Worm (Caenorhabditis elegans): ENCODE data around the gene skr-15.

The skr-15 gene

ce11 chrII:3829623-3830022 lies 5.7 kb downstream of the skr-15 start:
- TF ChIP-seq ama-1 (optimal IDR thresholded peaks at IDR 0.05): no peak
- no peak for TF ChIP-seq B0310.2 (tag; optimal IDR thresholded peaks at IDR 0.05)
- TF ChIP-seq hnd-1 (tag; optimal IDR thresholded peaks at IDR 0.05): no peak
- TF ChIP-seq hmbx-1 (tag; optimal IDR thresholded peaks at IDR 0.05): no peak
- no peak for TF ChIP-seq tbx-11 (GFP tag; IDR thresholded peaks at IDR 0.05)
- no peak for TF ChIP-seq ceh-13 (GFP tag; optimal IDR thresholded peaks at IDR 0.05)
- no peak for TF ChIP-seq aly-1 (tag; optimal IDR thresholded peaks at IDR 0.05)
- TF ChIP-seq F13C5.2 (tag; optimal IDR thresholded peaks at IDR 0.05): no peak
- TF ChIP-seq ceh-36 (tag; optimal IDR thresholded peaks at IDR 0.05): no peak

DNA sequence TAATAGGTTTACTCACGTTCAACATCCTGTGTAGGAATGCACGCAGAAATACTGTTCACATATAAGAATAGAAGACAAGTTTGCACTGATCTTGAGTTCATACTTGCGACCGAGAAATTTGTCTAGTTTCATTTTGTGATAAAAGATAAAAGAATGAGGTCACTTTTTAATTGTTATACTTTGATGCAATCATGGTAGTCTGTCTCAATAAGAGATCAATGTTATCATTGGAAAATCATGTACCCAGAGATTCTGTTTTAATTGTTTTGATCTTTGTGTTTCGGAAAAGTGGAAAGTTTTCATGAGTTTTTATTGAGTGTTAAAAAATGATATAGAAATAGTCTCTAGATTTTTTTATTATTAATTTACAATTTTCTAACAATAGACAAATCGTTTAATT lies 8.4 kb downstream of the skr-15 start, which contains the start of gene F54D10.9:
Gene F54D10.9 (minus strand): TSS at position 101 of the 400 bp plus-strand sequence.
- TF ChIP-seq tbx-37 (GFP tag; conservative IDR thresholded peaks at IDR 0.05) (no peak), F13C5.2 (tag; optimal IDR thresholded peaks at IDR 0.05) (no peak), sea-1 (GFP tag; conservative IDR thresholded peaks at IDR 0.05) (no peak), hmbx-1 (tag; optimal IDR thresholded peaks at IDR 0.05) (no peak), aly-1 (tag; optimal IDR thresholded peaks at IDR 0.05) (no peak), ceh-13 (GFP tag; optimal IDR thresholded peaks at IDR 0.05) (no peak), tbx-11 (GFP tag; IDR thresholded peaks at IDR 0.05) (no peak), ama-1 (optimal IDR thresholded peaks at IDR 0.05) (no peak), tra-4 (tag; optimal IDR thresholded peaks at IDR 0.05) (no peak), pes-1 (GFP tag; IDR thresholded peaks at IDR 0.05) (no peak), scrt-1 (GFP tag; IDR thresholded peaks at IDR 0.05) (no peak), hmg-4 (GFP tag; optimal IDR thresholded peaks at IDR 0.05) (no peak)

DNA sequence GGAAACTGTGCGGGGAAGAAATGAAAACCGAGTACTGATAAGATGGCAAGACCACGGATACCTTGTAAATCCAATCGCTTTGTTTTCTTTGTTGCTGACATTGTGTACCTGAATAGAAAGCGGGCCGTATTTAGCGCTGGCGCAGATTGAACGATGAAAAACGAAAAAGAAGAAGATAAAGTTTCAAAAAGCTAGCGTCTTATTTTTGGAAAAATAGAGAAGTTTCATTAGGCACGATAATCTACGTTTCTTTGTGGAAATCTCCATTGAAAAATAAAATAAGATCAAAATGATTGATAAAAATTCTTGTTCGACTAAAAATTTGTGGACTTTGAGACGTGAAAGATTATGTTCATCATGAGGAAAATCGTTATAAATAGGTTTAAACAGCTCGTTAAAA lies 12.0 kb downstream of the skr-15 start, which contains the start of gene oac-4:
Gene oac-4 (minus strand): TSS at position 101 of the 400 bp plus-strand sequence.
- no peak for TF ChIP-seq hnd-1 (tag; optimal IDR thresholded peaks at IDR 0.05)

- no peak for TF ChIP-seq ama-1 (optimal IDR thresholded peaks at IDR 0.05)
- TF ChIP-seq hmbx-1 (tag; optimal IDR thresholded peaks at IDR 0.05): no peak
- no peak for TF ChIP-seq sea-1 (GFP tag; conservative IDR thresholded peaks at IDR 0.05)
- no peak for TF ChIP-seq hmg-4 (GFP tag; optimal IDR thresholded peaks at IDR 0.05)
These were observed 15.6 kb downstream of the skr-15 start, which contains the start of gene C17A2.4 for ce11 chrII:3839562-3839961. Gene C17A2.4 (plus strand): TSS chrII:3839862.

DNA sequence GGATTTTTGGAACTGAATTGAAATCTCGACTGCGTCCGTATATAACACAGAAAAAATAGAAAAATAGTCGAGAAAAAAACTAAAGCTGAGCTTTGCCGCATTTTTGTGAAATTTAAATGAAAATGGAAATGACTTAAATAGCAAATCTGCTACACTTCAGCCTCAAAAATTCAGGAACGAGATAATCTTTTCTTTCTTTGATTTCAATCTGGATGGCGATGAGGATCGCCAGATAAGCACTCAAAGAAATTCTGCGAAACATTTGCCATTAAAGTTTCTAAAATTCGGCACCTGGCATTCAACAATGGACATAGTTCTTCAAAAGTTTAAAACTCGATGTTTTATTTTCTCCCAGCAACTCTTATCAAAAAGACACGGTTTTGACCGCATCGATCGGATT lies 19.4 kb downstream of the skr-15 start, which contains the start of the genes C17A2.7 and C17A2.3:
Gene C17A2.7 (minus strand): TSS at position 101 of the 400 bp plus-strand sequence.
Gene C17A2.3 (plus strand): TSS at position 305 of the 400 bp plus-strand sequence.
- TF ChIP-seq flt-1 (GFP tag; IDR thresholded peaks at IDR 0.05) (no peak), hnd-1 (tag; optimal IDR thresholded peaks at IDR 0.05) (no peak), B0310.2 (tag; optimal IDR thresholded peaks at IDR 0.05) (no peak), aly-1 (tag; optimal IDR thresholded peaks at IDR 0.05) (no peak)

DNA sequence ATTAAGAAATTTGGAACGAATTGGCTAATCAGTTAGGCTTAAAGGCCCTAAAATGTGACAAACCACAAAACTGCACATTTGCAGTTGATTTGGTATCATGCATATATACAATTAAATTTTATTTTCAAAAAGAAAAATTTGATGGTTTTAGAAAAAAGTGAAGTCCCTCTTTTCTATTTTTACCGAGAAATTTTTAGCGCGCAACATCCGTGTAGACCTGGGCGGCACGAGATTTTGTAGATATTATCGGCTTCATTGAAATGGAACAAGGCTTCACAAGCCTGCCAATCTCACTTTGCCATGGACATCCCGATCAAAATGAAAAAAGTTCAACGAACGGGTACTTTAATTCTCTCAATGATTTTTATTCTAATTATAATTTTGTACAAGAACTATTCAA lies 22.1 kb downstream of the skr-15 start, which contains the start of gene C17A2.2:
Gene C17A2.2 (plus strand): TSS at position 301 of the 400 bp plus-strand sequence.
- TF ChIP-seq scrt-1 (GFP tag; IDR thresholded peaks at IDR 0.05) (no peak), B0310.2 (tag; optimal IDR thresholded peaks at IDR 0.05) (no peak), flt-1 (GFP tag; IDR thresholded peaks at IDR 0.05) (no peak), aly-1 (tag; optimal IDR thresholded peaks at IDR 0.05) (no peak), sea-1 (GFP tag; conservative IDR thresholded peaks at IDR 0.05) (no peak), ceh-36 (tag; optimal IDR thresholded peaks at IDR 0.05) (no peak), F13C5.2 (tag; optimal IDR thresholded peaks at IDR 0.05) (no peak), ets-7 (tag; optimal IDR thresholded peaks at IDR 0.05) (no peak), tbx-11 (GFP tag; IDR thresholded peaks at IDR 0.05) (no peak), hmbx-1 (tag; optimal IDR thresholded peaks at IDR 0.05) (no peak), ama-1 (optimal IDR thresholded peaks at IDR 0.05) (no peak), hnd-1 (tag; optimal IDR thresholded peaks at IDR 0.05) (no peak), ceh-13 (GFP tag; optimal IDR thresholded peaks at IDR 0.05) (no peak), tbx-37 (GFP tag; conservative IDR thresholded peaks at IDR 0.05) (no peak), tra-4 (tag; optimal IDR thresholded peaks at IDR 0.05) (no peak)

ce11 chrII:3850655-3851054 lies 26.7 kb downstream of the skr-15 start, which contains the start of gene nhr-72:
Gene nhr-72 (minus strand): TSS chrII:3850755.
- TF ChIP-seq tbx-37 (GFP tag; conservative IDR thresholded peaks at IDR 0.05) (no peak), ceh-13 (GFP tag; optimal IDR thresholded peaks at IDR 0.05) (no peak), ets-7 (tag; optimal IDR thresholded peaks at IDR 0.05) (no peak), pes-1 (GFP tag; IDR thresholded peaks at IDR 0.05) (no peak), ama-1 (optimal IDR thresholded peaks at IDR 0.05) (no peak), scrt-1 (GFP tag; IDR thresholded peaks at IDR 0.05) (no peak), ceh-36 (tag; optimal IDR thresholded peaks at IDR 0.05) (no peak), tra-4 (tag; optimal IDR thresholded peaks at IDR 0.05) (no peak)

- TF ChIP-seq scrt-1 (GFP tag; IDR thresholded peaks at IDR 0.05): no peak
- no peak for TF ChIP-seq tbx-37 (GFP tag; conservative IDR thresholded peaks at IDR 0.05)
- no peak for TF ChIP-seq flt-1 (GFP tag; IDR thresholded peaks at IDR 0.05)
- no peak for TF ChIP-seq hmbx-1 (tag; optimal IDR thresholded peaks at IDR 0.05)
- TF ChIP-seq ets-7 (tag; optimal IDR thresholded peaks at IDR 0.05): no peak
- no peak for TF ChIP-seq ceh-36 (tag; optimal IDR thresholded peaks at IDR 0.05)
- no peak for TF ChIP-seq tra-4 (tag; optimal IDR thresholded peaks at IDR 0.05)
- no peak for TF ChIP-seq B0310.2 (tag; optimal IDR thresholded peaks at IDR 0.05)
- no peak for TF ChIP-seq sea-1 (GFP tag; conservative IDR thresholded peaks at IDR 0.05)
- TF ChIP-seq hnd-1 (tag; optimal IDR thresholded peaks at IDR 0.05): no peak
- no peak for TF ChIP-seq pes-1 (GFP tag; IDR thresholded peaks at IDR 0.05)
- TF ChIP-seq tbx-11 (GFP tag; IDR thresholded peaks at IDR 0.05): no peak
- no peak for TF ChIP-seq aly-1 (tag; optimal IDR thresholded peaks at IDR 0.05)
- TF ChIP-seq F13C5.2 (tag; optimal IDR thresholded peaks at IDR 0.05): no peak
- TF ChIP-seq hmg-4 (GFP tag; optimal IDR thresholded peaks at IDR 0.05): no peak
- no peak for TF ChIP-seq ceh-13 (GFP tag; optimal IDR thresholded peaks at IDR 0.05)
These were observed 28.7 kb downstream of the skr-15 start, which contains the start of gene nhr-257 for ce11 chrII:3852654-3853053. Gene nhr-257 (plus strand): TSS chrII:3852954.

Measured in whole organism, early embryonic.